Worm (Caenorhabditis elegans): Measurements from ENCODE around the gene F28C1.3.

F28C1.3 gene

DNA sequence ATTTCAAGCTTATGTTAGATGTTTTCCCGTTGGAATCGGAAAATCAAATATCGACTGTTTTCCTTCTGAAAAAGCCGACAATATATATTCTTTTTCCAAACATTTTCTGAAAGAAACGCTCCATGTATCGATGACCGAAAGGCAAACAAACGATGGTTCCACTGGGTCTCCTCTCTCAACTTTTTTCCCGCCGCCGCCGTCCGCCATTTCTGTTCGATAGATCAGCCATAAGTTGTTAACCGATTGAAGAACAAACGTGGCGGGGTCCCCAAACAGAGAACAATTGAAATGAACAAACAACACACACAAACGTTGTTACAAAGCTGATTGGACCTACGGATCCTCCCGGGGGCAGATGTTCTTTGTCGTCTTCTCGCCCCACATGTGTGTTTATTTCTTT, 1.8 kb upstream of the F28C1.3 start:
- TF ChIP-seq blmp-1 (tag; optimal IDR thresholded peaks at IDR 0.05) = no peak
- TF ChIP-seq bed-3 (GFP tag; optimal IDR thresholded peaks at IDR 0.05) = no peak
- no peak for TF ChIP-seq elt-3 (tag; optimal IDR thresholded peaks at IDR 0.05)
- TF ChIP-seq sem-2 (GFP tag; optimal IDR thresholded peaks at IDR 0.05) = no peak
- no peak for TF ChIP-seq nhr-237 (tag; optimal IDR thresholded peaks at IDR 0.05)
- TF ChIP-seq ham-2 (GFP tag; optimal IDR thresholded peaks at IDR 0.05) = no peak
- no peak for TF ChIP-seq sptf-1 (tag; optimal IDR thresholded peaks at IDR 0.05)

DNA sequence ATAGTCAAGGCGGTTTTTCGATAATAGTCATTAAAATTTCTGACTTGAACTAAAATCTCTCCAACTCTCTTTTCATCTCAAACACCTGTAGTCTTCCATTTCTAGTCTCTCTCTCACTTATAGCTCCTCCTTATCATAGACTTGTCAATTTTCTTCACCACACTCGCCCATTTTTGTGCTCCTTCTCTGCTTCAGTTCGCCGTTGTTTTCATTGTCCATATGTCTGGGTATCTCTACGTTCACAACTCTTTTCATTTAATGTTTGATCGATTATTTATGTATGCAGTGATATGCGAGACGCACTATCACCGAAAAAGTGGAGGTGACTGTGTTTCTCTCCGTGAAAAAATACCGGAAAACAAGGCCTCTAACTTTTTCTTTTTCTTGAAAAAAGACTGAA, 708 bp upstream of the F28C1.3 start:
- TF ChIP-seq nhr-12 (tag; optimal IDR thresholded peaks at IDR 0.05) (no peak), lin-13 (tag; optimal IDR thresholded peaks at IDR 0.05) (no peak), nhr-237 (tag; optimal IDR thresholded peaks at IDR 0.05) (no peak), unc-62 (GFP tag; optimal IDR thresholded peaks at IDR 0.05) (no peak), mab-5 (tag; optimal IDR thresholded peaks at IDR 0.05) (no peak), drap-1 (GFP tag; optimal IDR thresholded peaks at IDR 0.05) (no peak), ceh-43 (GFP tag; optimal IDR thresholded peaks at IDR 0.05) (no peak), ceh-39 (tag; optimal IDR thresholded peaks at IDR 0.05) (no peak), pha-4 (tag; optimal IDR thresholded peaks at IDR 0.05) (no peak), lin-32 (GFP tag; optimal IDR thresholded peaks at IDR 0.05) (no peak), elt-3 (tag; optimal IDR thresholded peaks at IDR 0.05) (no peak)

DNA sequence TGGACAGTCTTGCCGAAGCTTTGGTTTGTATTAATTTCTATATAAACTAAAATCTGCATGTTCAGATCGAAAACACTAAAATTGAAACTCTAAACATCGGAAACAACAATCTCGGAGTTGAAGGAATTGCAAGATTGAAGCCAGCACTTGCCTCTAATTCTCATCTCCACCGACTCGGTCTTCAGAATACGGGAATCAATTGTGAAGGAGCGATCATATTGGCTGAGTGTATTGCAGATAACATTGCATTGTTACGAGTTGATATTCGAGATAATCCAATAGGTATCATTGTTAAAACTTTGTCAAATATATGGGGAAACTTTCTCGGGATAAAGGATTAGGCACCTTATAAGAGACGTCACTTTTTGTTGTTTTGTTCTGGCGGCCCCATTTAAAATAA, 1.9 kb downstream of the F28C1.3 start:
- TF ChIP-seq lin-32 (GFP tag; optimal IDR thresholded peaks at IDR 0.05) = no peak
- no peak for TF ChIP-seq tbx-8 (GFP tag; optimal IDR thresholded peaks at IDR 0.05)
- no peak for TF ChIP-seq ceh-83 (GFP tag; optimal IDR thresholded peaks at IDR 0.05)
- TF ChIP-seq mep-1 (tag; optimal IDR thresholded peaks at IDR 0.05) = no peak
- no peak for TF ChIP-seq sptf-1 (tag; optimal IDR thresholded peaks at IDR 0.05)
- no peak for TF ChIP-seq ztf-11 (tag; optimal IDR thresholded peaks at IDR 0.05)
- no peak for TF ChIP-seq zip-8 (tag; optimal IDR thresholded peaks at IDR 0.05)
- TF ChIP-seq drap-1 (GFP tag; optimal IDR thresholded peaks at IDR 0.05) = no peak
- TF ChIP-seq lin-13 (tag; optimal IDR thresholded peaks at IDR 0.05) = no peak
- TF ChIP-seq M03D4.4 (tag; optimal IDR thresholded peaks at IDR 0.05) = no peak
- TF ChIP-seq elt-1 (tag; optimal IDR thresholded peaks at IDR 0.05; ENCODE audit: borderline replicate concordance, insufficient read depth) = no peak
- TF ChIP-seq ceh-39 (tag; optimal IDR thresholded peaks at IDR 0.05) = no peak
- no peak for TF ChIP-seq bed-3 (GFP tag; optimal IDR thresholded peaks at IDR 0.05)
- no peak for TF ChIP-seq unc-39 (tag; optimal IDR thresholded peaks at IDR 0.05)
- no peak for TF ChIP-seq elt-3 (tag; optimal IDR thresholded peaks at IDR 0.05)
- no peak for TF ChIP-seq mls-2 (tag; optimal IDR thresholded peaks at IDR 0.05)
- no peak for TF ChIP-seq pha-4 (tag; optimal IDR thresholded peaks at IDR 0.05)
- no peak for TF ChIP-seq mab-5 (tag; optimal IDR thresholded peaks at IDR 0.05)
- no peak for TF ChIP-seq nhr-2 (tag; optimal IDR thresholded peaks at IDR 0.05)
- no peak for TF ChIP-seq unc-62 (GFP tag; optimal IDR thresholded peaks at IDR 0.05)

DNA sequence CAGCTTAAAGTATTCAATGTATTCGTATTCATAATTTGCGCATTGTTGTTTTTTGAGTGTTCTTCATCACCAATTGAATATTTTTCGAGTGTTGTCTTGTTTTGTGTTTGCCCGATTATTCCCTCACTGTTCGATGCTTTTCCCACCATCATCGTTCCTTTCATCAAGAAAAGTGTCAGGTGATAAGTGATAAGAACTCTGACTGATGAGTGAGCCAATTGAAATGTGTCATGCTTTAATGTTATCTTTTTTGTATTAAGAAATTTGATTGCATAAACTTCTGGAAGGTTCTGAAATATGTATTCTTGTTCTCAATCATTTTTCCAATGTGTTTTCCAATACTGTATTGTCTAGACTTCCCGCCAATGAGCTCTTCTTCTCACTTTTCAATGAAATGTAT, 6.9 kb downstream of the F28C1.3 start:
- no peak for TF ChIP-seq ham-2 (GFP tag; optimal IDR thresholded peaks at IDR 0.05)
- TF ChIP-seq snpc-4 (tag; optimal IDR thresholded peaks at IDR 0.05) = no peak
- no peak for TF ChIP-seq zip-8 (tag; optimal IDR thresholded peaks at IDR 0.05)
- TF ChIP-seq ceh-43 (GFP tag; optimal IDR thresholded peaks at IDR 0.05) = no peak
- no peak for TF ChIP-seq tbx-8 (GFP tag; optimal IDR thresholded peaks at IDR 0.05)
- TF ChIP-seq elt-3 (tag; optimal IDR thresholded peaks at IDR 0.05) = no peak
- no peak for TF ChIP-seq mls-2 (tag; optimal IDR thresholded peaks at IDR 0.05)
- TF ChIP-seq sem-2 (GFP tag; optimal IDR thresholded peaks at IDR 0.05) = no peak
- TF ChIP-seq nhr-2 (tag; optimal IDR thresholded peaks at IDR 0.05) = no peak
- TF ChIP-seq hlh-1 (tag; optimal IDR thresholded peaks at IDR 0.05) = no peak
- no peak for TF ChIP-seq bed-3 (GFP tag; optimal IDR thresholded peaks at IDR 0.05)
- no peak for TF ChIP-seq ceh-39 (tag; optimal IDR thresholded peaks at IDR 0.05)
- TF ChIP-seq ztf-11 (tag; optimal IDR thresholded peaks at IDR 0.05) = no peak
- TF ChIP-seq lsy-2 (tag; optimal IDR thresholded peaks at IDR 0.05) = no peak
- TF ChIP-seq M03D4.4 (tag; optimal IDR thresholded peaks at IDR 0.05) = no peak
- no peak for TF ChIP-seq flh-1 (GFP tag; optimal IDR thresholded peaks at IDR 0.05)
- TF ChIP-seq nhr-76 (tag; optimal IDR thresholded peaks at IDR 0.05) = no peak
- no peak for TF ChIP-seq unc-62 (GFP tag; optimal IDR thresholded peaks at IDR 0.05)
- no peak for TF ChIP-seq ces-1 (GFP tag; optimal IDR thresholded peaks at IDR 0.05)

DNA sequence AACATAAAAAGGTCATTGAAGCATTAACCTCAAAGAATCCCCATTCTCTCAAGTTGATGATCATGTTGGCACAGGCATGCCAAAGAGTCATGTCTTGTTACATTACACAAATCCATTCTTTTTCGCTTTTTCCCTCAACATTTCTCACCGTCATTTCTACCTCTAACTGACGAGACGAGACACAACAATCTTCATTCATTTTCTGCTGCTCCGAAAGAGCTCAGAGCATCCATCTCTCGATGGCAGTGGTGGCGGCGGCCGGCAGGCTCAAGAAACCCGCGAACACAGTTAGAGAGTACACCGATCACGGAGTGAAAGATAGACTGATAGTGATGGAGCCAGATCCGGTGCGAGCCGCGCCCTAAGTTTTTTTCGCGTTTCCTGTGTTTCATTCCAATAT, 8.7 kb downstream of the F28C1.3 start:
- TF ChIP-seq unc-120 (tag; optimal IDR thresholded peaks at IDR 0.05; ENCODE audit: poor library complexity, severe bottlenecking) (peak; percentile 72), unc-62 (GFP tag; optimal IDR thresholded peaks at IDR 0.05) (peak; percentile 34), lin-13 (tag; optimal IDR thresholded peaks at IDR 0.05) (no peak), elt-3 (tag; optimal IDR thresholded peaks at IDR 0.05) (no peak), nhr-237 (tag; optimal IDR thresholded peaks at IDR 0.05) (no peak), ceh-83 (GFP tag; optimal IDR thresholded peaks at IDR 0.05) (no peak), mep-1 (tag; optimal IDR thresholded peaks at IDR 0.05) (no peak), hlh-1 (tag; optimal IDR thresholded peaks at IDR 0.05) (peak; percentile 22), ztf-11 (tag; optimal IDR thresholded peaks at IDR 0.05) (no peak), blmp-1 (tag; optimal IDR thresholded peaks at IDR 0.05) (no peak), drap-1 (GFP tag; optimal IDR thresholded peaks at IDR 0.05) (no peak), nhr-76 (tag; optimal IDR thresholded peaks at IDR 0.05) (no peak), nhr-28 (tag; optimal IDR thresholded peaks at IDR 0.05) (no peak), mls-2 (tag; optimal IDR thresholded peaks at IDR 0.05) (no peak), bed-3 (GFP tag; optimal IDR thresholded peaks at IDR 0.05) (no peak), nhr-12 (tag; optimal IDR thresholded peaks at IDR 0.05) (no peak), snpc-4 (tag; optimal IDR thresholded peaks at IDR 0.05) (no peak)
